Worm (Caenorhabditis elegans) whole organism, L3 larva: ENCODE measurements around the gene chil-23.

Experiments used
- ZK546.5 ChIP-seq: sonication (generic microtip); optimal IDR thresholded peaks from 2 replicates; lab custom pipeline; 2017; ENCODE audit warnings: missing biosample characterization, missing genetic modification characterization
- aly-2 ChIP-seq: fragments of 150-350 bp; optimal IDR thresholded peaks from 2 replicates; lab custom pipeline; 2014; ENCODE audit warnings: missing biosample characterization, missing genetic modification characterization
- ama-1 ChIP-seq: fragments of 150-350 bp; optimal IDR thresholded peaks from 2 replicates; lab custom pipeline; 2018
- elt-3 ChIP-seq, 3 experiments: fragments of 150-350 bp in 1 of 3; sonication (generic microtip) in 2 of 3; optimal IDR thresholded peaks; 2 replicates in 2 of 3; 4 replicates in 1 of 3; lab custom pipeline; 2014 to 2017; ENCODE audit warnings: missing biosample characterization in 3 of 3, missing genetic modification characterization in 3 of 3
- fkh-10 ChIP-seq: sonication (generic microtip); optimal IDR thresholded peaks from 2 replicates; lab custom pipeline; 2017; ENCODE audit warnings: missing biosample characterization, missing genetic modification reagents, missing genetic modification characterization
- lin-39 ChIP-seq: fragments of 150-350 bp; optimal IDR thresholded peaks from 2 replicates; lab custom pipeline; 2018; ENCODE audit warnings: missing biosample characterization, missing genetic modification reagents, missing genetic modification characterization
- nhr-237 ChIP-seq: fragments of 150-350 bp; optimal IDR thresholded peaks from 2 replicates; lab custom pipeline; 2014; ENCODE audit warnings: missing biosample characterization, missing genetic modification characterization
- nhr-28 ChIP-seq: fragments of 150-350 bp; optimal IDR thresholded peaks from 2 replicates; lab custom pipeline; 2014; ENCODE audit warnings: missing biosample characterization, missing genetic modification characterization
- nhr-76 ChIP-seq: fragments of 150-350 bp; sonication (generic microtip); optimal IDR thresholded peaks from 5 replicates; lab custom pipeline; 2014; ENCODE audit warnings: missing biosample characterization, missing genetic modification characterization
- pqm-1 ChIP-seq: fragments of 150-350 bp; optimal IDR thresholded peaks from 2 replicates; lab custom pipeline; 2017; ENCODE audit warnings: missing biosample characterization, missing genetic modification characterization, inconsistent platforms
- snpc-4 ChIP-seq: fragments of 150-350 bp; optimal IDR thresholded peaks from 2 replicates; lab custom pipeline; 2014; ENCODE audit warnings: missing biosample characterization, missing genetic modification characterization

DNA sequence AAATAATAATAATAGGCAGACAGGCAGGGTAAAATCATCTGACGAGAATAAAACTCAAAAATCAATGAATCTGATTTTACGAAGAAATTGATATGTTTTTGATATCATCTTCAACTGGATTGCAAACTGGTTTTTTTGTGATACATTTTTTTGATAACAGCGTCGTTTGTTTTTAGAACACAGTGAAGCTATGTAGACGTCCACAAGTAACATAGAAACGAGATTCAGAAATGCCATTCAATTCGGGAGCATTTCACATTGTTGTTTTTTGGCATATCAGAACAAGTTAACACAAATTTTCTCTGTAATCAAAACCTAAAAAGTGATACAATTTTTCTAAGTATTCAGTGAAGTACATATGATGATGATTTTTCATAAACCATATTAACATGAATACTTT is 30.2 kb downstream of the chil-23 start, which contains the start of gene chil-13:
- TF ChIP-seq snpc-4 (tag; lab: Kevin White, UChicago) (no peak), aly-2 (no peak), nhr-76 (tag; lab: Kevin White, UChicago) (no peak), ZK546.5 (tag; lab: Kevin White, UChicago) (no peak), elt-3 (tag; optimal IDR thresholded peaks at IDR 0.05; lab: Kevin White, UChicago) (no peak), ama-1 (lab: Kevin White, UChicago) (no peak), nhr-28 (tag; lab: Kevin White, UChicago) (no peak), nhr-237 (no peak), pqm-1 (tag; lab: Kevin White, UChicago) (no peak), lin-39 (no peak), fkh-10 (no peak)
